Worm (Caenorhabditis elegans) whole organism, late embryonic: ENCODE results near the gene F27D9.13.

Experiments
- K09A11.1 ChIP-seq: sonication (generic microtip); optimal IDR thresholded peaks from 2 replicates; lab custom pipeline; 2017; ENCODE audit warnings: antibody characterized with exemption, mild to moderate bottlenecking, missing genetic modification characterization, missing compliant biosample characterization; ENCODE audit not compliant: insufficient read depth
- Y22D7AL.16 ChIP-seq: sonication (generic microtip); optimal IDR thresholded peaks from 2 replicates; lab custom pipeline; 2016; ENCODE audit warnings: missing genetic modification characterization, missing compliant biosample characterization
- ceh-18 ChIP-seq: sonication (generic microtip); optimal IDR thresholded peaks from 2 replicates; lab custom pipeline; 2016; ENCODE audit warnings: missing genetic modification characterization, missing compliant biosample characterization
- ceh-22 ChIP-seq: sonication (generic microtip); optimal IDR thresholded peaks from 2 replicates; lab custom pipeline; 2017; ENCODE audit warnings: missing biosample characterization, missing genetic modification characterization
- ceh-24 ChIP-seq: sonication (generic microtip); optimal IDR thresholded peaks from 2 replicates; lab custom pipeline; 2016; ENCODE audit warnings: mild to moderate bottlenecking, missing genetic modification characterization, missing compliant biosample characterization
- ceh-48 ChIP-seq: sonication (generic microtip); optimal IDR thresholded peaks from 2 replicates; lab custom pipeline; 2016; ENCODE audit warnings: missing genetic modification characterization, inconsistent platforms, missing compliant biosample characterization
- ceh-9 ChIP-seq: sonication (generic microtip); optimal IDR thresholded peaks from 2 replicates; lab custom pipeline; 2016; ENCODE audit warnings: mild to moderate bottlenecking, missing genetic modification characterization, inconsistent platforms, missing compliant biosample characterization
- che-1 ChIP-seq: sonication (generic microtip); optimal IDR thresholded peaks from 2 replicates; lab custom pipeline; 2016; ENCODE audit warnings: mild to moderate bottlenecking, missing genetic modification characterization, missing compliant biosample characterization
- elt-2 ChIP-seq: sonication (generic microtip); optimal IDR thresholded peaks from 2 replicates; lab custom pipeline; 2016; ENCODE audit warnings: missing genetic modification reagents, missing genetic modification characterization, missing compliant biosample characterization
- elt-4 ChIP-seq: sonication (generic microtip); optimal IDR thresholded peaks from 2 replicates; lab custom pipeline; 2016; ENCODE audit warnings: missing genetic modification characterization, missing compliant biosample characterization
- eyg-1 ChIP-seq: sonication (generic microtip); optimal IDR thresholded peaks from 2 replicates; lab custom pipeline; 2016; ENCODE audit warnings: missing genotype, missing genetic modification characterization, missing compliant biosample characterization
- fax-1 ChIP-seq: sonication (generic microtip); optimal IDR thresholded peaks from 2 replicates; lab custom pipeline; 2016; ENCODE audit warnings: missing genotype, missing genetic modification characterization, missing compliant biosample characterization
- fkh-10 ChIP-seq: fragments of 150-350 bp; optimal IDR thresholded peaks from 2 replicates; lab custom pipeline; 2014; ENCODE audit warnings: missing biosample characterization, missing genetic modification reagents, missing genetic modification characterization
- hlh-13 ChIP-seq: fragments of 200-800 bp; sonication (Bioruptor generic); optimal IDR thresholded peaks from 2 replicates; lab custom pipeline; 2018; ENCODE audit warnings: mild to moderate bottlenecking, missing genetic modification characterization, missing compliant biosample characterization
- hlh-15 ChIP-seq: sonication (generic microtip); optimal IDR thresholded peaks from 2 replicates; lab custom pipeline; 2016; ENCODE audit warnings: missing genetic modification characterization, missing compliant biosample characterization
- hlh-6 ChIP-seq: sonication (generic microtip); optimal IDR thresholded peaks from 2 replicates; lab custom pipeline; 2016; ENCODE audit warnings: missing genotype, missing genetic modification characterization, missing compliant biosample characterization
- hlh-8 ChIP-seq: sonication (generic microtip); optimal IDR thresholded peaks from 2 replicates; lab custom pipeline; 2016; ENCODE audit warnings: missing genotype, missing genetic modification characterization, missing compliant biosample characterization
- mec-3 ChIP-seq: sonication (generic microtip); optimal IDR thresholded peaks from 2 replicates; lab custom pipeline; 2016; ENCODE audit warnings: borderline replicate concordance, missing genetic modification characterization, missing compliant biosample characterization
- nfya-1 ChIP-seq: sonication (generic microtip); optimal IDR thresholded peaks from 2 replicates; lab custom pipeline; 2017; ENCODE audit warnings: missing genetic modification characterization, mild to moderate bottlenecking, missing compliant biosample characterization, antibody characterized with exemption, moderate library complexity
- nhr-11 ChIP-seq: fragments of 150-350 bp; optimal IDR thresholded peaks from 2 replicates; lab custom pipeline; 2014; ENCODE audit warnings: missing biosample characterization, missing genetic modification characterization
- odd-2 ChIP-seq: sonication (generic microtip); optimal IDR thresholded peaks from 2 replicates; lab custom pipeline; 2017; ENCODE audit warnings: antibody characterized with exemption, mild to moderate bottlenecking, missing genetic modification characterization, missing compliant biosample characterization
- pag-3 ChIP-seq: sonication (generic microtip); optimal IDR thresholded peaks from 2 replicates; lab custom pipeline; 2016; ENCODE audit warnings: missing compliant biosample characterization, missing genetic modification characterization, borderline replicate concordance
- pat-9 ChIP-seq: fragments of 200-800 bp; sonication (Bioruptor generic); optimal IDR thresholded peaks from 2 replicates; lab custom pipeline; 2018; ENCODE audit warnings: mild to moderate bottlenecking, missing genetic modification characterization, moderate library complexity, missing compliant biosample characterization
- pax-1 ChIP-seq: fragments of 150-350 bp; optimal IDR thresholded peaks from 2 replicates; lab custom pipeline; 2014; ENCODE audit warnings: missing biosample characterization, missing genetic modification characterization
- pha-4 ChIP-seq: fragments of 150-350 bp; optimal IDR thresholded peaks from 2 replicates; lab custom pipeline; 2018; ENCODE audit warnings: missing biosample characterization, missing genetic modification reagents, missing genetic modification characterization
- pros-1 ChIP-seq: fragments of 150-350 bp; optimal IDR thresholded peaks from 2 replicates; lab custom pipeline; 2014; ENCODE audit warnings: missing biosample characterization, missing genetic modification reagents, missing genetic modification characterization
- ref-2 ChIP-seq: sonication (generic microtip); optimal IDR thresholded peaks from 2 replicates; lab custom pipeline; 2016; ENCODE audit warnings: missing genetic modification characterization, missing compliant biosample characterization
- sdc-2 ChIP-seq: sonication (generic microtip); optimal IDR thresholded peaks from 2 replicates; lab custom pipeline; 2016; ENCODE audit warnings: missing genotype, missing genetic modification characterization, missing compliant biosample characterization
- sox-4 ChIP-seq: sonication (generic microtip); optimal IDR thresholded peaks from 2 replicates; lab custom pipeline; 2017; ENCODE audit warnings: mild to moderate bottlenecking, missing genetic modification characterization, inconsistent platforms, missing compliant biosample characterization
- syd-9 ChIP-seq: sonication (generic microtip); optimal IDR thresholded peaks from 2 replicates; lab custom pipeline; 2016; ENCODE audit warnings: mild to moderate bottlenecking, missing genetic modification characterization, moderate library complexity, missing compliant biosample characterization
- tbx-7 ChIP-seq: sonication (generic microtip); optimal IDR thresholded peaks from 2 replicates; lab custom pipeline; 2016; ENCODE audit warnings: missing genotype, missing genetic modification characterization, missing compliant biosample characterization
- unc-42 ChIP-seq: sonication (generic microtip); optimal IDR thresholded peaks from 2 replicates; lab custom pipeline; 2016; ENCODE audit warnings: missing genotype, missing genetic modification characterization, missing compliant biosample characterization
- unc-55 ChIP-seq: sonication (generic microtip); optimal IDR thresholded peaks from 2 replicates; lab custom pipeline; 2017; ENCODE audit warnings: missing biosample characterization, missing genetic modification reagents, missing genetic modification characterization
- unc-86 ChIP-seq: sonication (generic microtip); optimal IDR thresholded peaks from 2 replicates; lab custom pipeline; 2016; ENCODE audit warnings: missing genetic modification characterization, missing compliant biosample characterization

F27D9.13 gene

ce11 chrX:7640811-7641210 lies 26.4 kb downstream of the F27D9.13 start:
- TF ChIP-seq hlh-13 (GFP tag; lab: Kevin White, UChicago) = no peak
- TF ChIP-seq unc-42 (tag; lab: Kevin White, UChicago) = no peak
- TF ChIP-seq nfya-1 = no peak
- TF ChIP-seq syd-9 (tag; lab: Kevin White, UChicago) = no peak
- no peak for TF ChIP-seq elt-4 (tag; lab: Kevin White, UChicago)
- TF ChIP-seq nhr-11 (tag; lab: Kevin White, UChicago) = no peak
- no peak for TF ChIP-seq ceh-48 (tag; lab: Kevin White, UChicago)
- no peak for TF ChIP-seq pros-1 (tag; lab: Kevin White, UChicago)
- no peak for TF ChIP-seq hlh-15 (tag; lab: Kevin White, UChicago)
- TF ChIP-seq K09A11.1 = no peak
- TF ChIP-seq tbx-7 (tag; lab: Kevin White, UChicago) = no peak
- no peak for TF ChIP-seq fkh-10 (GFP tag; lab: Kevin White, UChicago)

ce11 chrX:7640391-7640790 lies 26.9 kb downstream of the F27D9.13 start:
- no peak for TF ChIP-seq hlh-6 (tag; lab: Kevin White, UChicago)
- no peak for TF ChIP-seq ref-2 (tag; lab: Kevin White, UChicago)
- TF ChIP-seq sdc-2 (tag; lab: Kevin White, UChicago) = no peak
- TF ChIP-seq ceh-18 (tag; lab: Kevin White, UChicago) = no peak
- no peak for TF ChIP-seq pha-4 (tag; lab: Kevin White, UChicago)
- TF ChIP-seq ceh-24 (tag; lab: Kevin White, UChicago) = no peak
- TF ChIP-seq sox-4 (tag; lab: Kevin White, UChicago) = no peak
- no peak for TF ChIP-seq pros-1 (tag; lab: Kevin White, UChicago)
- TF ChIP-seq odd-2 (tag; lab: Kevin White, UChicago) = no peak
- TF ChIP-seq hlh-15 (tag; lab: Kevin White, UChicago) = no peak

ce11 chrX:7638790-7639189 lies 28.5 kb downstream of the F27D9.13 start:
- TF ChIP-seq pax-1 (tag; lab: Kevin White, UChicago) (no peak), Y22D7AL.16 (tag; lab: Kevin White, UChicago) (no peak), pag-3 (tag; lab: Kevin White, UChicago) (no peak), eyg-1 (tag; lab: Kevin White, UChicago) (no peak), unc-86 (no peak), ceh-9 (tag; lab: Kevin White, UChicago) (no peak), mec-3 (tag; lab: Kevin White, UChicago) (no peak), ceh-22 (tag; lab: Kevin White, UChicago) (no peak), K09A11.1 (no peak), elt-2 (tag; lab: Kevin White, UChicago) (no peak), fax-1 (tag; lab: Kevin White, UChicago) (no peak), che-1 (tag; lab: Kevin White, UChicago) (no peak), hlh-8 (no peak), ceh-48 (tag; lab: Kevin White, UChicago) (no peak), ceh-18 (tag; lab: Kevin White, UChicago) (no peak)

ce11 chrX:7636037-7636436 lies 31.2 kb downstream of the F27D9.13 start:
- TF ChIP-seq unc-55 (GFP tag; lab: Kevin White, UChicago) (peak; percentile 68), ceh-18 (tag; lab: Kevin White, UChicago) (no peak)

- TF ChIP-seq pat-9 = no peak
- TF ChIP-seq eyg-1 (tag; lab: Kevin White, UChicago) = no peak
- TF ChIP-seq Y22D7AL.16 (tag; lab: Kevin White, UChicago) = no peak
- no peak for TF ChIP-seq hlh-15 (tag; lab: Kevin White, UChicago)
- no peak for TF ChIP-seq tbx-7 (tag; lab: Kevin White, UChicago)
- no peak for TF ChIP-seq ceh-9 (tag; lab: Kevin White, UChicago)
Measured at ce11 chrX:7627351-7627750, 39.9 kb downstream of the F27D9.13 start, which contains the start of gene nlp-61. Gene nlp-61 (plus strand): TSS chrX:7627651.
